Fruit fly (Drosophila melanogaster): ENCODE results near the gene CG15239.
A peak's percentile ranks its signal among the peaks of the same experiment; 100 is the strongest.

CG15239 gene

dm6 chrX:3867782-3868181 lies 16.2 kb upstream of the CG15239 start:
- no peak for TF ChIP-seq CG8478 (optimal IDR thresholded peaks at IDR 0.05)
- no peak for TF ChIP-seq CTCF (optimal IDR thresholded peaks at IDR 0.05)

dm6 chrX:3868456-3869023 lies 15.4 kb upstream of the CG15239 start, which contains the start of gene CG2930:
TSS of gene CG2930 (plus strand) at chrX:3868973.
- no peak for TF ChIP-seq CG8478 (optimal IDR thresholded peaks at IDR 0.05)
- TF ChIP-seq CTCF (optimal IDR thresholded peaks at IDR 0.05), result no peak

- TF ChIP-seq CTCF (optimal IDR thresholded peaks at IDR 0.05) (no peak), CG8478 (optimal IDR thresholded peaks at IDR 0.05) (no peak)
Observed at dm6 chrX:3869092-3869491, 14.9 kb upstream of the CG15239 start.

dm6 chrX:3870577-3870976 lies 13.4 kb upstream of the CG15239 start:
- no peak for TF ChIP-seq CTCF (optimal IDR thresholded peaks at IDR 0.05)
- no peak for TF ChIP-seq CG8478 (optimal IDR thresholded peaks at IDR 0.05)

- TF ChIP-seq CTCF (optimal IDR thresholded peaks at IDR 0.05), result no peak
- TF ChIP-seq CG8478 (optimal IDR thresholded peaks at IDR 0.05), result no peak
Observed at dm6 chrX:3871889-3872409, 12.0 kb upstream of the CG15239 start, which contains the start of gene yin. TSS of gene yin (minus strand) at chrX:3871939.

dm6 chrX:3874452-3874851 lies 9.5 kb upstream of the CG15239 start:
- TF ChIP-seq CTCF (optimal IDR thresholded peaks at IDR 0.05) (no peak), CG8478 (optimal IDR thresholded peaks at IDR 0.05) (no peak)

- no peak for TF ChIP-seq CG8478 (optimal IDR thresholded peaks at IDR 0.05)
- no peak for TF ChIP-seq CTCF (optimal IDR thresholded peaks at IDR 0.05)
Observed at dm6 chrX:3874949-3875348, 9.0 kb upstream of the CG15239 start.

dm6 chrX:3880645-3881316 lies 3.2 kb upstream of the CG15239 start, which contains the start of gene VhaAC39-1:
TSS of gene VhaAC39-1 (plus strand) at chrX:3880748.
- TF ChIP-seq CTCF (optimal IDR thresholded peaks at IDR 0.05) (peak in 1 of 2 experiments; percentile 19), CG8478 (optimal IDR thresholded peaks at IDR 0.05) (no peak)

dm6 chrX:3886751-3887150 lies 2.8 kb downstream of the CG15239 start:
- TF ChIP-seq CG8478 (optimal IDR thresholded peaks at IDR 0.05), result no peak
- TF ChIP-seq CTCF (optimal IDR thresholded peaks at IDR 0.05), result no peak

dm6 chrX:3887606-3888216 lies 3.7 kb downstream of the CG15239 start:
- TF ChIP-seq CG8478 (optimal IDR thresholded peaks at IDR 0.05) (no peak), CTCF (optimal IDR thresholded peaks at IDR 0.05) (no peak)

dm6 chrX:3901926-3902325 lies 18.0 kb downstream of the CG15239 start:
- TF ChIP-seq CTCF (optimal IDR thresholded peaks at IDR 0.05) (no peak), CG8478 (optimal IDR thresholded peaks at IDR 0.05) (no peak)

- TF ChIP-seq CG8478 (optimal IDR thresholded peaks at IDR 0.05) (no peak), CTCF (optimal IDR thresholded peaks at IDR 0.05) (no peak)
Observed at dm6 chrX:3928520-3928919, 44.6 kb downstream of the CG15239 start.

- TF ChIP-seq CG8478 (optimal IDR thresholded peaks at IDR 0.05) (no peak), CTCF (optimal IDR thresholded peaks at IDR 0.05) (no peak)
Observed at dm6 chrX:3930528-3931251, 46.7 kb downstream of the CG15239 start, which contains the start of gene CG42541. TSS of gene CG42541 (minus strand) at chrX:3930578.

- TF ChIP-seq CTCF (optimal IDR thresholded peaks at IDR 0.05) (no peak), CG8478 (optimal IDR thresholded peaks at IDR 0.05) (no peak)
Observed at dm6 chrX:3931669-3932068, 47.7 kb downstream of the CG15239 start.

- TF ChIP-seq CTCF (optimal IDR thresholded peaks at IDR 0.05) (no peak), CG8478 (optimal IDR thresholded peaks at IDR 0.05) (no peak)
Observed at dm6 chrX:3936174-3936573, 52.2 kb downstream of the CG15239 start, which contains the start of the genes CG2938 and Glos. TSS of gene CG2938 (minus strand) at chrX:3936469. TSS of gene Glos (plus strand) at chrX:3936517.
